Fruit fly (Drosophila melanogaster) whole organism, embryonic: ENCODE data around the gene CG44006.

ENCODE experiments used
- Adf1 ChIP-seq: fragments of 200-800 bp; sonication (Bioruptor generic); IDR thresholded peaks from 2 replicates; pipeline ENCODE4 v1.3.6; 2022; ENCODE audit warnings: missing biosample characterization, missing genetic modification characterization
- Atf3 ChIP-seq: fragments of 200-800 bp; sonication (Bioruptor generic); optimal IDR thresholded peaks from 3 replicates; lab custom pipeline; 2016; ENCODE audit warnings: missing biosample characterization, missing genetic modification characterization
- CG10267 ChIP-seq: fragments of 200-800 bp; sonication (Bioruptor generic); optimal IDR thresholded peaks from 2 replicates; lab custom pipeline; 2018; ENCODE audit warnings: missing biosample characterization, mild to moderate bottlenecking, missing genetic modification characterization, moderate library complexity
- CG10366 ChIP-seq: fragments of 200-800 bp; sonication (Bioruptor generic); IDR thresholded peaks from 2 replicates; pipeline ENCODE4 v1.3.6; 2022; ENCODE audit warnings: missing biosample characterization, missing genetic modification characterization
- CG10565 ChIP-seq: fragments of 200-800 bp; sonication (Bioruptor generic); optimal IDR thresholded peaks from 3 replicates; lab custom pipeline; 2016; ENCODE audit warnings: missing biosample characterization, mild to moderate bottlenecking, missing genetic modification characterization
- CG11247 ChIP-seq: fragments of 200-800 bp; sonication (Bioruptor generic); IDR thresholded peaks from 2 replicates; pipeline ENCODE4 v1.3.6; 2022; ENCODE audit warnings: missing biosample characterization, missing genetic modification characterization
- CG12104 ChIP-seq: fragments of 200-800 bp; sonication (Bioruptor generic); optimal IDR thresholded peaks from 3 replicates; lab custom pipeline; 2016; ENCODE audit warnings: missing biosample characterization, missing genetic modification characterization
- CG13775 ChIP-seq: fragments of 200-800 bp; sonication (Bioruptor generic); optimal IDR thresholded peaks from 3 replicates; lab custom pipeline; 2017; ENCODE audit warnings: missing biosample characterization, mild to moderate bottlenecking, missing genetic modification characterization
- CG14965 ChIP-seq: fragments of 200-800 bp; sonication (Bioruptor generic); optimal IDR thresholded peaks from 2 replicates; lab custom pipeline; 2016; ENCODE audit warnings: missing biosample characterization, missing genetic modification characterization, borderline replicate concordance
- CG16779 ChIP-seq: fragments of 200-800 bp; sonication (Bioruptor generic); IDR thresholded peaks from 2 replicates; pipeline ENCODE4 v1.3.6; 2022; ENCODE audit warnings: missing biosample characterization, missing genetic modification characterization
- CG31365 ChIP-seq: fragments of 200-800 bp; sonication (Bioruptor generic); optimal IDR thresholded peaks from 2 replicates; lab custom pipeline; 2018; ENCODE audit warnings: missing biosample characterization, mild to moderate bottlenecking, missing genetic modification characterization
- CG3163 ChIP-seq: fragments of 200-800 bp; sonication (Bioruptor generic); optimal IDR thresholded peaks from 3 replicates; lab custom pipeline; 2016; ENCODE audit warnings: missing biosample characterization, missing genetic modification characterization
- CG3838 ChIP-seq: fragments of 200-800 bp; sonication (Bioruptor generic); optimal IDR thresholded peaks from 3 replicates; lab custom pipeline; 2016; ENCODE audit warnings: missing biosample characterization, missing genetic modification characterization
- CG4730 ChIP-seq: fragments of 200-800 bp; sonication (Bioruptor generic); IDR thresholded peaks from 2 replicates; pipeline ENCODE4 v1.3.6; 2022; ENCODE audit warnings: missing biosample characterization, missing genetic modification characterization
- CG6689 ChIP-seq: fragments of 200-800 bp; sonication (Bioruptor generic); IDR thresholded peaks from 2 replicates; pipeline ENCODE4 v1.3.6; 2022; ENCODE audit warnings: missing biosample characterization, missing genetic modification characterization
- CG7556 ChIP-seq: fragments of 200-800 bp; sonication (Bioruptor generic); optimal IDR thresholded peaks from 2 replicates; lab custom pipeline; 2017; ENCODE audit warnings: missing biosample characterization, mild to moderate bottlenecking, missing genetic modification characterization
- CG7928 ChIP-seq: fragments of 200-800 bp; sonication (Bioruptor generic); optimal IDR thresholded peaks from 2 replicates; lab custom pipeline; 2017; ENCODE audit warnings: missing biosample characterization, mild to moderate bottlenecking, missing genetic modification characterization
- CG9932 ChIP-seq: fragments of 200-800 bp; sonication (Bioruptor generic); IDR thresholded peaks from 2 replicates; pipeline ENCODE4 v1.3.6; 2022; ENCODE audit warnings: missing biosample characterization, missing genetic modification characterization
- Dip2 ChIP-seq: fragments of 200-800 bp; sonication (Bioruptor generic); IDR thresholded peaks from 2 replicates; pipeline ENCODE4 v1.3.6; 2022; ENCODE audit warnings: missing biosample characterization, missing genetic modification characterization
- E2f2 ChIP-seq: fragments of 200-800 bp; sonication (Bioruptor generic); IDR thresholded peaks from 2 replicates; pipeline ENCODE4 v1.3.6; 2022; ENCODE audit warnings: missing biosample characterization, missing genetic modification characterization
- Fer2 ChIP-seq: fragments of 200-800 bp; sonication (Bioruptor generic); optimal IDR thresholded peaks from 2 replicates; lab custom pipeline; 2018; ENCODE audit warnings: missing biosample characterization, mild to moderate bottlenecking, missing genetic modification characterization, moderate library complexity
- GATAe ChIP-seq: fragments of 200-800 bp; sonication (Bioruptor generic); conservative IDR thresholded peaks from 2 replicates; pipeline ENCODE4 v1.3.6; 2022; ENCODE audit warnings: missing biosample characterization, missing genetic modification characterization
- HLHmδ ChIP-seq: fragments of 200-800 bp; sonication (Bioruptor generic); optimal IDR thresholded peaks from 2 replicates; lab custom pipeline; 2018; ENCODE audit warnings: missing biosample characterization, mild to moderate bottlenecking, missing genetic modification characterization, moderate library complexity
- MBD-R2 ChIP-seq: fragments of 200-800 bp; sonication (Bioruptor generic); IDR thresholded peaks from 2 replicates; pipeline ENCODE4 v1.3.6; 2022; ENCODE audit warnings: missing biosample characterization, missing genetic modification characterization
- NC2β ChIP-seq: fragments of 200-800 bp; sonication (Bioruptor generic); optimal IDR thresholded peaks from 2 replicates; lab custom pipeline; 2016; ENCODE audit warnings: missing biosample characterization, missing genetic modification characterization
- Neu2 ChIP-seq: fragments of 200-800 bp; sonication (Bioruptor generic); optimal IDR thresholded peaks from 3 replicates; lab custom pipeline; 2016; ENCODE audit warnings: missing biosample characterization, missing genetic modification characterization, borderline replicate concordance
- Oaz ChIP-seq: fragments of 200-800 bp; sonication (Bioruptor generic); IDR thresholded peaks from 2 replicates; pipeline ENCODE4 v1.3.6; 2022; ENCODE audit warnings: missing biosample characterization, missing genetic modification characterization
- Side ChIP-seq: fragments of 200-800 bp; sonication (Bioruptor generic); optimal IDR thresholded peaks from 2 replicates; lab custom pipeline; 2016; ENCODE audit warnings: missing biosample characterization, missing genetic modification characterization
- Sox102F ChIP-seq: fragments of 200-800 bp; sonication (Bioruptor generic); optimal IDR thresholded peaks from 2 replicates; lab custom pipeline; 2018; ENCODE audit warnings: missing biosample characterization, mild to moderate bottlenecking, missing genetic modification characterization, moderate library complexity
- Sry-δ ChIP-seq: fragments of 200-800 bp; sonication (Bioruptor generic); optimal IDR thresholded peaks from 2 replicates; lab custom pipeline; 2016; ENCODE audit warnings: missing biosample characterization, missing genetic modification characterization
- TFAM ChIP-seq: fragments of 200-800 bp; sonication (Bioruptor generic); optimal IDR thresholded peaks from 2 replicates; lab custom pipeline; 2017; ENCODE audit warnings: missing biosample characterization, missing genetic modification characterization, inconsistent platforms
- Xrp1 ChIP-seq: fragments of 200-800 bp; sonication (Bioruptor generic); IDR thresholded peaks from 2 replicates; pipeline ENCODE4 v1.3.6; 2022; ENCODE audit warnings: missing biosample characterization, missing genetic modification characterization
- al ChIP-seq: fragments of 200-800 bp; sonication (Bioruptor generic); IDR thresholded peaks from 2 replicates; pipeline ENCODE4 v1.3.6; 2022; ENCODE audit warnings: missing biosample characterization, missing genetic modification characterization
- bcd ChIP-seq: fragments of 200-800 bp; sonication (Bioruptor generic); optimal IDR thresholded peaks from 2 replicates; lab custom pipeline; 2017; ENCODE audit warnings: missing biosample characterization, mild to moderate bottlenecking, missing genetic modification characterization
- bsh ChIP-seq, 2 experiments: fragments of 200-800 bp; sonication (Bioruptor generic); optimal IDR thresholded peaks; 2 replicates each; lab custom pipeline; 2017 to 2018; ENCODE audit warnings: mild to moderate bottlenecking in 2 of 2, missing biosample characterization in 2 of 2, missing genetic modification characterization in 2 of 2, moderate library complexity in 1 of 2
- danr ChIP-seq: fragments of 200-800 bp; sonication (Bioruptor generic); IDR thresholded peaks from 2 replicates; pipeline ENCODE4 v1.3.6; 2022; ENCODE audit warnings: missing biosample characterization, missing genetic modification characterization
- emc ChIP-seq: fragments of 200-800 bp; sonication (Bioruptor generic); optimal IDR thresholded peaks from 2 replicates; lab custom pipeline; 2016; ENCODE audit warnings: missing biosample characterization, missing genetic modification characterization
- ems ChIP-seq: fragments of 200-800 bp; sonication (Bioruptor generic); optimal IDR thresholded peaks from 3 replicates; lab custom pipeline; 2016; ENCODE audit warnings: missing biosample characterization, missing genetic modification characterization
- ewg ChIP-seq: fragments of 200-800 bp; sonication (Bioruptor generic); optimal IDR thresholded peaks from 3 replicates; lab custom pipeline; 2017; ENCODE audit warnings: mild to moderate bottlenecking, missing biosample characterization, missing genetic modification reagents, missing genetic modification characterization
- fu2 ChIP-seq: fragments of 200-800 bp; sonication (Bioruptor generic); optimal IDR thresholded peaks from 2 replicates; lab custom pipeline; 2016; ENCODE audit warnings: missing biosample characterization, missing genetic modification characterization
- gcm ChIP-seq: fragments of 200-800 bp; sonication (Bioruptor generic); optimal IDR thresholded peaks from 2 replicates; lab custom pipeline; 2019; ENCODE audit warnings: missing biosample characterization, mild to moderate bottlenecking, missing genetic modification characterization, moderate library complexity
- gcm2 ChIP-seq: fragments of 200-800 bp; sonication (Bioruptor generic); optimal IDR thresholded peaks from 2 replicates; lab custom pipeline; 2016; ENCODE audit warnings: missing biosample characterization, missing genetic modification characterization
- gem ChIP-seq: fragments of 200-800 bp; sonication (Bioruptor generic); optimal IDR thresholded peaks from 2 replicates; lab custom pipeline; 2019; ENCODE audit warnings: missing biosample characterization, mild to moderate bottlenecking, missing genetic modification characterization, moderate library complexity
- gsb-n ChIP-seq: fragments of 200-800 bp; sonication (Bioruptor generic); optimal IDR thresholded peaks from 3 replicates; lab custom pipeline; 2018; ENCODE audit warnings: missing biosample characterization, mild to moderate bottlenecking, missing genetic modification characterization
- nerfin-2 ChIP-seq: fragments of 200-800 bp; sonication (Bioruptor generic); IDR thresholded peaks from 2 replicates; pipeline ENCODE4 v1.3.6; 2022; ENCODE audit warnings: missing biosample characterization, missing genetic modification characterization; ENCODE audit not compliant: partially characterized antibody
- pb ChIP-seq: fragments of 200-800 bp; sonication (Bioruptor generic); optimal IDR thresholded peaks from 3 replicates; lab custom pipeline; 2016; ENCODE audit warnings: missing biosample characterization, missing genetic modification characterization
- pho ChIP-seq: fragments of 200-800 bp; sonication (Bioruptor generic); optimal IDR thresholded peaks from 2 replicates; lab custom pipeline; 2016; ENCODE audit warnings: missing biosample characterization, missing genetic modification characterization
- ssp ChIP-seq: fragments of 200-800 bp; sonication (Bioruptor generic); IDR thresholded peaks from 2 replicates; pipeline ENCODE4 v1.3.6; 2022; ENCODE audit warnings: missing biosample characterization, missing genetic modification characterization
- stc ChIP-seq: fragments of 200-800 bp; sonication (Bioruptor generic); IDR thresholded peaks from 2 replicates; pipeline ENCODE4 v1.3.6; 2022; ENCODE audit warnings: missing biosample characterization, missing genetic modification characterization
- tna ChIP-seq: fragments of 200-800 bp; sonication (Bioruptor generic); IDR thresholded peaks from 2 replicates; pipeline ENCODE4 v1.3.6; 2022; ENCODE audit warnings: missing biosample characterization, missing genetic modification characterization; ENCODE audit not compliant: partially characterized antibody
- ttk ChIP-seq: fragments of 200-800 bp; sonication (Bioruptor generic); IDR thresholded peaks from 2 replicates; pipeline ENCODE4 v2.1.2; 2022; ENCODE audit warnings: missing biosample characterization, missing genetic modification characterization
- tup ChIP-seq: fragments of 200-800 bp; sonication (Bioruptor generic); optimal IDR thresholded peaks from 2 replicates; lab custom pipeline; 2016; ENCODE audit warnings: missing biosample characterization, mild to moderate bottlenecking, missing genetic modification characterization, moderate library complexity

Gene CG44006

dm6 chr3L:18102161-18102565 is 32.2 kb upstream of the CG44006 start (continued):
- no peak for TF ChIP-seq NC2β (GFP tag; lab: Kevin White, UChicago)
- TF ChIP-seq ssp, result no peak
- no peak for TF ChIP-seq emc (GFP tag; lab: Kevin White, UChicago)
- TF ChIP-seq ttk, result no peak
- TF ChIP-seq GATAe (GFP tag; lab: Robert Waterston, UW), result no peak
- no peak for TF ChIP-seq CG13775 (GFP tag; lab: Kevin White, UChicago)
- TF ChIP-seq HLHmδ (GFP tag; lab: Kevin White, UChicago), result no peak
- no peak for TF ChIP-seq Neu2 (GFP tag; lab: Kevin White, UChicago)
- peak; percentile 80 for TF ChIP-seq gsb-n (tag; lab: Kevin White, UChicago)
- TF ChIP-seq CG9932 (GFP tag; lab: Robert Waterston, UW), result no peak
- TF ChIP-seq CG6689, result no peak
- no peak for TF ChIP-seq CG11247
- TF ChIP-seq CG10565 (GFP tag; lab: Kevin White, UChicago), result no peak
- TF ChIP-seq TFAM (GFP tag; lab: Kevin White, UChicago), result no peak
- TF ChIP-seq tna (GFP tag; lab: Robert Waterston, UW), result no peak
- TF ChIP-seq E2f2, result no peak
- TF ChIP-seq CG3163 (GFP tag; lab: Kevin White, UChicago), result no peak
- no peak for TF ChIP-seq CG14965 (GFP tag; lab: Kevin White, UChicago)
- no peak for TF ChIP-seq tup
- TF ChIP-seq Atf3 (GFP tag; lab: Kevin White, UChicago), result no peak
- no peak for TF ChIP-seq Fer2 (tag; lab: Kevin White, UChicago)
- no peak for TF ChIP-seq MBD-R2 (GFP tag; lab: Robert Waterston, UW)
- TF ChIP-seq bcd (GFP tag; lab: Kevin White, UChicago), result peak; percentile 4
- TF ChIP-seq Oaz (GFP tag; lab: Robert Waterston, UW), result no peak
- TF ChIP-seq ems, result no peak
- peak; percentile 77 for TF ChIP-seq gem (tag; lab: Kevin White, UChicago)
- no peak for TF ChIP-seq CG4730
- TF ChIP-seq fu2, result no peak
- no peak for TF ChIP-seq CG10366 (GFP tag; lab: Robert Waterston, UW)
- no peak for TF ChIP-seq CG31365
- TF ChIP-seq stc, result 0 out of 2 replicates have a peak, but pooled peaks have one; percentile 32
- TF ChIP-seq pho (GFP tag; lab: Kevin White, UChicago), result no peak
- no peak for TF ChIP-seq CG12104
- TF ChIP-seq nerfin-2 (GFP tag; lab: Robert Waterston, UW), result no peak
- no peak for TF ChIP-seq CG16779 (GFP tag; lab: Robert Waterston, UW)
- no peak for TF ChIP-seq Side (GFP tag; lab: Kevin White, UChicago)
- no peak for TF ChIP-seq gcm2 (GFP tag; lab: Kevin White, UChicago)
- TF ChIP-seq danr (GFP tag; lab: Robert Waterston, UW), result no peak
- peak; percentile 49 for TF ChIP-seq CG10267
- TF ChIP-seq Adf1 (GFP tag; lab: Robert Waterston, UW), result no peak
- TF ChIP-seq gcm (GFP tag; lab: Kevin White, UChicago), result peak; percentile 38
- TF ChIP-seq CG7556, result peak; percentile 51
- peak; percentile 63 for TF ChIP-seq Sox102F (GFP tag; lab: Kevin White, UChicago)
- TF ChIP-seq CG7928, result no peak
- no peak; the same call in 1 of the 2 replicates for TF ChIP-seq Xrp1 (GFP tag; lab: Robert Waterston, UW)
- TF ChIP-seq ewg (GFP tag; lab: Kevin White, UChicago), result no peak
- TF ChIP-seq Dip2 (GFP tag; lab: Robert Waterston, UW), result no peak
- no peak for TF ChIP-seq Sry-δ (GFP tag; lab: Kevin White, UChicago)
- no peak for TF ChIP-seq pb (GFP tag; lab: Kevin White, UChicago)
- TF ChIP-seq CG3838 (GFP tag; lab: Kevin White, UChicago), result no peak
- no peak for TF ChIP-seq al (GFP tag; lab: Robert Waterston, UW)
- peak in 1 of 2 experiments; percentile 77 for TF ChIP-seq bsh (GFP tag; optimal IDR thresholded peaks at IDR 0.05; lab: Kevin White, UChicago)
